Worm (Caenorhabditis elegans) whole organism, L2 larva: ENCODE results near the gene nlp-32.

Experiments used
- C34F6.9 ChIP-seq: fragments of 150-350 bp; optimal IDR thresholded peaks from 2 replicates; lab custom pipeline; 2014; ENCODE audit warnings: missing biosample characterization, missing genetic modification characterization
- Y55F3AM.14 ChIP-seq: fragments of 200-800 bp; sonication (Bioruptor generic); optimal IDR thresholded peaks from 2 replicates; lab custom pipeline; 2018; ENCODE audit warnings: mild to moderate bottlenecking, missing genetic modification characterization, missing compliant biosample characterization
- ceh-82 ChIP-seq: fragments of 150-350 bp; optimal IDR thresholded peaks from 2 replicates; lab custom pipeline; 2014; ENCODE audit warnings: missing biosample characterization, missing genetic modification characterization
- dmd-4 ChIP-seq: sonication (generic microtip); optimal IDR thresholded peaks from 2 replicates; lab custom pipeline; 2017; ENCODE audit warnings: missing biosample characterization, missing genetic modification characterization
- mbf-1 ChIP-seq: sonication (generic microtip); optimal IDR thresholded peaks from 2 replicates; lab custom pipeline; 2017; ENCODE audit warnings: missing biosample characterization, missing genetic modification characterization
- nhr-237 ChIP-seq: fragments of 150-350 bp; optimal IDR thresholded peaks from 2 replicates; lab custom pipeline; 2014; ENCODE audit warnings: missing biosample characterization, missing genetic modification characterization
- nhr-6 ChIP-seq: fragments of 150-350 bp; optimal IDR thresholded peaks from 2 replicates; lab custom pipeline; 2014; ENCODE audit warnings: missing biosample characterization, missing genetic modification characterization
- nhr-77 ChIP-seq: fragments of 150-350 bp; optimal IDR thresholded peaks from 2 replicates; lab custom pipeline; 2014; ENCODE audit warnings: missing biosample characterization, missing genetic modification characterization

nlp-32 gene

DNA sequence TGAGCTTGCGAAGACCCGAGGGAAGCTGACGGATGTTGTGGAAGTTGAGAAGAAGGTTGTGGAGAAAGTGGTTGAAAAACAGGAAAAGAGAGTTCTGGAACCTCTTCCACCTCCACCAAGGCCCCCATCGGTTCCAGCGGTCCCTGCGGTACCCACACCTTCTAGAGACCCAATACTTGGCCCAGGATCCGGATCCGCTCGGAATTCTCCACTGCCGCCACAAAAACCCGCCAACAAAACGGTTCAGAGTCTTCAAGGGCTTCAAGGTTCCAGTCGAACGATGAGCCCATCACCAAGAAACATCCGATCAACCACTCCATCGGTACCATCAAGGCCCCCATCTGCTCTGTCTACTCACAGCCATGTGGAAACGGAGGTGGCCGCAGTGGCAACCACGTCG, 49.3 kb downstream of the nlp-32 start:
- TF ChIP-seq C34F6.9 (no peak), ceh-82 (tag; lab: Kevin White, UChicago) (no peak), nhr-77 (tag; lab: Kevin White, UChicago) (no peak), dmd-4 (tag; lab: Kevin White, UChicago) (no peak), Y55F3AM.14 (GFP tag; lab: Kevin White, UChicago) (no peak), mbf-1 (tag; lab: Kevin White, UChicago) (no peak), nhr-237 (no peak), nhr-6 (tag; lab: Kevin White, UChicago) (no peak)
